Worm (Caenorhabditis elegans) whole organism, late embryonic: ENCODE measurements around the gene nuo-1.

ENCODE experiments used
- C08G9.2 ChIP-seq: sonication (generic microtip); optimal IDR thresholded peaks from 2 replicates; lab custom pipeline; 2016; ENCODE audit warnings: mild to moderate bottlenecking, missing genetic modification characterization, moderate library complexity, missing compliant biosample characterization
- F13H6.1 ChIP-seq: sonication (generic microtip); optimal IDR thresholded peaks from 2 replicates; lab custom pipeline; 2016; ENCODE audit warnings: missing genetic modification characterization, missing compliant biosample characterization
- T23F11.4 ChIP-seq: fragments of 200-800 bp; sonication (Bioruptor generic); optimal IDR thresholded peaks from 2 replicates; lab custom pipeline; 2018; ENCODE audit warnings: mild to moderate bottlenecking, missing genetic modification characterization, missing compliant biosample characterization
- ceh-14 ChIP-seq: sonication (generic microtip); optimal IDR thresholded peaks from 2 replicates; lab custom pipeline; 2016; ENCODE audit warnings: missing genotype, missing genetic modification characterization, missing compliant biosample characterization
- ceh-19 ChIP-seq: fragments of 200-800 bp; sonication (Bioruptor generic); optimal IDR thresholded peaks from 2 replicates; lab custom pipeline; 2018; ENCODE audit warnings: mild to moderate bottlenecking, missing genetic modification characterization, missing compliant biosample characterization
- ceh-2 ChIP-seq: sonication (generic microtip); optimal IDR thresholded peaks from 2 replicates; lab custom pipeline; 2016; ENCODE audit warnings: missing genotype, missing genetic modification characterization, missing compliant biosample characterization
- ceh-31 ChIP-seq: sonication (generic microtip); optimal IDR thresholded peaks from 2 replicates; lab custom pipeline; 2016; ENCODE audit warnings: missing genetic modification characterization, missing compliant biosample characterization
- ceh-34 ChIP-seq: sonication (generic microtip); optimal IDR thresholded peaks from 2 replicates; lab custom pipeline; 2016; ENCODE audit warnings: mild to moderate bottlenecking, missing genetic modification characterization, missing compliant biosample characterization
- ceh-48 ChIP-seq: sonication (generic microtip); optimal IDR thresholded peaks from 2 replicates; lab custom pipeline; 2016; ENCODE audit warnings: missing genetic modification characterization, inconsistent platforms, missing compliant biosample characterization
- che-1 ChIP-seq: sonication (generic microtip); optimal IDR thresholded peaks from 2 replicates; lab custom pipeline; 2016; ENCODE audit warnings: mild to moderate bottlenecking, missing genetic modification characterization, missing compliant biosample characterization
- dmd-4 ChIP-seq: sonication (generic microtip); optimal IDR thresholded peaks from 2 replicates; lab custom pipeline; 2016; ENCODE audit warnings: borderline replicate concordance, missing genetic modification characterization, missing compliant biosample characterization
- elt-4 ChIP-seq: sonication (generic microtip); optimal IDR thresholded peaks from 2 replicates; lab custom pipeline; 2016; ENCODE audit warnings: missing genetic modification characterization, missing compliant biosample characterization
- ets-4 ChIP-seq: sonication (generic microtip); optimal IDR thresholded peaks from 2 replicates; lab custom pipeline; 2016; ENCODE audit warnings: missing genetic modification characterization, missing compliant biosample characterization
- eyg-1 ChIP-seq: sonication (generic microtip); optimal IDR thresholded peaks from 2 replicates; lab custom pipeline; 2016; ENCODE audit warnings: missing genotype, missing genetic modification characterization, missing compliant biosample characterization
- fkh-10 ChIP-seq: fragments of 150-350 bp; optimal IDR thresholded peaks from 2 replicates; lab custom pipeline; 2014; ENCODE audit warnings: missing biosample characterization, missing genetic modification reagents, missing genetic modification characterization
- hlh-6 ChIP-seq: sonication (generic microtip); optimal IDR thresholded peaks from 2 replicates; lab custom pipeline; 2016; ENCODE audit warnings: missing genotype, missing genetic modification characterization, missing compliant biosample characterization
- lin-11 ChIP-seq: fragments of 200-800 bp; sonication (Bioruptor generic); optimal IDR thresholded peaks from 2 replicates; lab custom pipeline; 2018; ENCODE audit warnings: mild to moderate bottlenecking, missing genetic modification characterization, missing compliant biosample characterization
- nfya-1 ChIP-seq: sonication (generic microtip); optimal IDR thresholded peaks from 2 replicates; lab custom pipeline; 2017; ENCODE audit warnings: missing genetic modification characterization, mild to moderate bottlenecking, missing compliant biosample characterization, antibody characterized with exemption, moderate library complexity
- nhr-232 ChIP-seq: sonication (generic microtip); optimal IDR thresholded peaks from 2 replicates; lab custom pipeline; 2016; ENCODE audit warnings: missing genetic modification characterization, missing compliant biosample characterization
- odd-2 ChIP-seq: sonication (generic microtip); optimal IDR thresholded peaks from 2 replicates; lab custom pipeline; 2017; ENCODE audit warnings: antibody characterized with exemption, mild to moderate bottlenecking, missing genetic modification characterization, missing compliant biosample characterization
- ref-2 ChIP-seq: sonication (generic microtip); optimal IDR thresholded peaks from 2 replicates; lab custom pipeline; 2016; ENCODE audit warnings: missing genetic modification characterization, missing compliant biosample characterization
- rnt-1 ChIP-seq: sonication (generic microtip); optimal IDR thresholded peaks from 2 replicates; lab custom pipeline; 2016; ENCODE audit warnings: missing genetic modification characterization, missing compliant biosample characterization
- sox-4 ChIP-seq: sonication (generic microtip); optimal IDR thresholded peaks from 2 replicates; lab custom pipeline; 2017; ENCODE audit warnings: mild to moderate bottlenecking, missing genetic modification characterization, inconsistent platforms, missing compliant biosample characterization
- ttx-3 ChIP-seq: sonication (generic microtip); optimal IDR thresholded peaks from 2 replicates; lab custom pipeline; 2016; ENCODE audit warnings: missing genetic modification reagents, missing genetic modification characterization, missing compliant biosample characterization
- unc-42 ChIP-seq: sonication (generic microtip); optimal IDR thresholded peaks from 2 replicates; lab custom pipeline; 2016; ENCODE audit warnings: missing genotype, missing genetic modification characterization, missing compliant biosample characterization
- unc-55 ChIP-seq: sonication (generic microtip); optimal IDR thresholded peaks from 2 replicates; lab custom pipeline; 2017; ENCODE audit warnings: missing biosample characterization, missing genetic modification reagents, missing genetic modification characterization
- unc-86 ChIP-seq: sonication (generic microtip); optimal IDR thresholded peaks from 2 replicates; lab custom pipeline; 2016; ENCODE audit warnings: missing genetic modification characterization, missing compliant biosample characterization
- ztf-16 ChIP-seq: sonication (generic microtip); optimal IDR thresholded peaks from 2 replicates; lab custom pipeline; 2017; ENCODE audit warnings: missing genetic modification characterization, missing compliant biosample characterization

nuo-1 gene

DNA sequence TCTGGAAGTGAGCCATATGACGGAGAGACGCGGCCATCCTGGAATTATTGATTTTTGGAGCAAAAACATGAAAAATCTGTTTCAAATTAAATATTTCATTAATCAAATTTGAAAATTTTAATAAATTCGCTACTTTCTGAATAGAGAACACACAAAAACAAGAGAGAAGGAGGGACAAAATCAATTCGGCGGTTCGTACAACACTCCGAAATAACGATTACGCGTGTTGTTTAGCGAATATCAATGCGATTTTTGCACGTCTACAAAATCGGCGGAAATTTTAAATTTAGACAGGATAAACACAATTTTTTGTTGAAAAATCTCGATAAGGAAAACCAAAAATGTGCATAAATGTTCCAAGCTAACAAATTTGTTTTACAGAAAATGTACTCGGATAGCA, 47.8 kb upstream of the nuo-1 start, which contains the start of the genes sdhd-1 and ilkp-1:
Gene sdhd-1 (minus strand): TSS at position 38 of the 400 bp plus-strand sequence.
Gene ilkp-1 (plus strand): TSS at position 380 of the 400 bp plus-strand sequence.
- TF ChIP-seq sox-4 (tag; lab: Kevin White, UChicago) (no peak), ceh-19 (GFP tag; lab: Kevin White, UChicago) (no peak), nhr-232 (tag; lab: Kevin White, UChicago) (no peak), ref-2 (tag; lab: Kevin White, UChicago) (no peak), nfya-1 (peak; percentile 0), elt-4 (tag; lab: Kevin White, UChicago) (no peak), ceh-48 (tag; lab: Kevin White, UChicago) (peak; percentile 25), ceh-34 (tag; lab: Kevin White, UChicago) (no peak), unc-42 (tag; lab: Kevin White, UChicago) (peak; percentile 73), unc-86 (tag; lab: Kevin White, UChicago) (no peak), hlh-6 (tag; lab: Kevin White, UChicago) (no peak)

DNA sequence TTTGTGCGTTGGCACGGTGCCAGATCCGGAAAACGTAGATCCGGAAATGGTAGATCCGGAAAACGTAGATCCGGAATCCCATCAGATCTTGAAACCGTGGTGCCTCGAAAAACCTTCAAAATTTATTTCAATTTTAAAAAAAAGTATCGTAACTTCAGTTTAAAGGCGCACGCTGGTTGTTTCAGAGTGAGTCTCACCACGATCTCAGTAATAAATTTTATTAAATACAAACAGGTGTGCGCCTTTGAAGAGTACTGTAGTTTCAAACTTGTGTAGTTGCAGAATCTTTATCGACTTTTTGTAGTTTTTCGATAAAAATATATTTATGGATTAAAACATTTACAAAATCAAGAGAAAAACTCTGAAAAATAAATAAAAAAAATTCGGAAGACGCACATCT, 47.0 kb upstream of the nuo-1 start:
- TF ChIP-seq unc-42 (tag; lab: Kevin White, UChicago) (no peak), ref-2 (tag; lab: Kevin White, UChicago) (no peak), ttx-3 (tag; lab: Kevin White, UChicago) (no peak), ceh-31 (tag; lab: Kevin White, UChicago) (no peak), che-1 (tag; lab: Kevin White, UChicago) (no peak)

- TF ChIP-seq elt-4 (tag; lab: Kevin White, UChicago) = no peak
- TF ChIP-seq unc-86 (tag; lab: Kevin White, UChicago) = no peak
These were observed 45.1 kb upstream of the nuo-1 start for ce11 chrII:11052526-11052925.

ce11 chrII:11055223-11055622, 42.4 kb upstream of the nuo-1 start, which contains the start of gene F45E10.2:
Gene F45E10.2, minus strand, starts transcription at chrII:11055323.
- no peak for TF ChIP-seq fkh-10 (GFP tag; lab: Kevin White, UChicago)
- no peak for TF ChIP-seq ztf-16 (tag; lab: Kevin White, UChicago)
- TF ChIP-seq, all 69 proteins: peak for 0

DNA sequence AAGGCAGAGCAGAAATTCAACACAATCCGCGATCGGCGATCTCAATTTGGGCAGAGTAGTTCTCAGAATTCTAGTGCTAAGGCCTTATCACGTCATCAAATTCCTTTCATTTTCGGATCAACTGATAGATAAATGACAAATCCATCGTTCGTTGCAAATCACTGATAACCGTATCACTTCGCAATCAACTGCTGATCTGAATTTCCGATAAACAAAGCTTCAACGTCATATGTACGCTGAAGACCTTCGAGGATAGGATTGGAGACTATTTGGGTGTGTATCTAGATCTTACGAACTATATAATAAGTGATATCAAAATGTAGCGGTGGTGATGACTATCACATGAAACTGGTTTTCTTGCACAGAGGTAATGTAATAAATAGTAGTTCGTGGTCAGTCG, 40.4 kb upstream of the nuo-1 start:
- no peak for TF ChIP-seq dmd-4
- no peak for TF ChIP-seq unc-42 (tag; lab: Kevin White, UChicago)
- TF ChIP-seq lin-11 (tag; lab: Kevin White, UChicago) = no peak

DNA sequence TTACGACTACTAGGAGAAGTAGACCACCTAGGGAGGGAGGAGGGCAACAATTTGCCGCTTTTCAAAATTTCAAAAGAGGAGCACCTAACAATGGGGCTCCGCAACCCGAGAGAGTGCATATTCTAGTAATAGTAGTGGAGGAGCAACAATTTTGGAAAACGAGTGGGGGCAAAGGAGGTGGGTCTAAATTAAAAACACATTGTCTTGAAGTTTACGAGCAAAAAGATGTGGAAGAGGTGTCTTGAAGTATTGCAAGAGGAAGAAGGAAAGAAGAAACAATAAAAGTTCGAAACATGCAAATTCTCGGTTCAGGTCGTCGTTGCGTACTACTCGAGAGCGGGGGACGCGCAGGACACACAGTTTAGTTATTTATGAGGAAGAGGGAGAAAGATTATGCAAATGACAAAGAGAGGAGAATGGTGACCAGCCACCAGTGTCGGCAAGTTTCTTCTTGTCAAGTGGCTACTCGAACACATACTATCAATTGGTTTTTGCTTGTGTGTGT, 33.4 kb upstream of the nuo-1 start:
- TF ChIP-seq ets-4 (tag; lab: Kevin White, UChicago) (no peak), ref-2 (tag; lab: Kevin White, UChicago) (peak; percentile 20)

ce11 chrII:11072565-11072964, 25.1 kb upstream of the nuo-1 start:
- TF ChIP-seq ceh-2 (tag; lab: Kevin White, UChicago) (no peak), ceh-31 (tag; lab: Kevin White, UChicago) (peak; percentile 2), C08G9.2 (tag; lab: Kevin White, UChicago) (no peak), T23F11.4 (no peak), ceh-34 (tag; lab: Kevin White, UChicago) (no peak), unc-42 (tag; lab: Kevin White, UChicago) (peak; percentile 54), unc-55 (GFP tag; lab: Kevin White, UChicago) (peak; percentile 0), F13H6.1 (tag; lab: Kevin White, UChicago) (no peak), odd-2 (tag; lab: Kevin White, UChicago) (no peak), ceh-14 (tag; lab: Kevin White, UChicago) (peak; percentile 16)

ce11 chrII:11076550-11076949, 21.1 kb upstream of the nuo-1 start:
- TF ChIP-seq rnt-1 (tag; lab: Kevin White, UChicago) (peak; percentile 30), eyg-1 (tag; lab: Kevin White, UChicago) (no peak)
